Worm (Caenorhabditis elegans): ENCODE data around the gene C08B6.2.

DNA sequence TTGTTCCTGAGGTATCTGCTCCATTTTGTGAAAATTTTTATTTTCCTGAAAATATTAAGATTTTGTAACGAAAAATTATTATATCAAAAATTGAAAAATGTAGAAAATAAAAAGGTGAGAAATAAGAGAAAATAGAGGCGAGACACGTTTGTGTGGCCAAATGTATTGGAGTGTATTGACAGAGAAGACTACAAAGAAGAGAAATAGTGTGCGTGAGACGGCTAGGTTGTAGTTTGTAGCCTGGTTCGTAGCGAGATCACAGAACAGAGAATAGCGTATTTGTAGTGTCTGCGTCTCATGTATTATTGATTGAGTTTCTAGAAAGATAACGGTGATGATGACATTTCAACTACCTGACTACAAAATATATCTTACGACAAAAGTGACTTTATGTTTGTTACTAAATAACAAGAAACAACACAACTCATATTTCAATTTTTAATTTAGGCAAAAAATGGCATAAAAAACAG is 21.5 kb upstream of the C08B6.2 start, which contains the start of gene nhr-12:
- TF ChIP-seq cog-1 (tag; optimal IDR thresholded peaks at IDR 0.05) (no peak), tab-1 (GFP tag; IDR thresholded peaks at IDR 0.05) (no peak), med-1 (GFP tag; optimal IDR thresholded peaks at IDR 0.05; ENCODE audit: insufficient read depth) (no peak)

Data from whole organism, midembryonic.